Worm (Caenorhabditis elegans) whole organism, L4/young adult: Measurements from ENCODE around the gene gldi-7.

Experiments
- W03F9.2 ChIP-seq: fragments of 150-350 bp; optimal IDR thresholded peaks from 2 replicates; lab custom pipeline; 2014; ENCODE audit warnings: missing biosample characterization, missing genetic modification characterization
- dao-5 ChIP-seq: sonication (generic microtip); optimal IDR thresholded peaks from 2 replicates; lab custom pipeline; 2016; ENCODE audit warnings: missing genotype, missing genetic modification characterization, moderate library complexity, missing compliant biosample characterization
- him-1 ChIP-seq: sonication (generic microtip); optimal IDR thresholded peaks from 2 replicates; lab custom pipeline; 2016; ENCODE audit warnings: missing genotype, missing genetic modification reagents, missing genetic modification characterization, missing compliant biosample characterization

ce11 chrII:8570977-8571376 lies 40.0 kb upstream of the gldi-7 start, which contains the start of gene bcs-1:
- TF ChIP-seq dao-5 (tag; lab: Kevin White, UChicago) = no peak
- no peak for TF ChIP-seq him-1 (tag; lab: Kevin White, UChicago)
- TF ChIP-seq W03F9.2 (tag; lab: Kevin White, UChicago) = no peak
